Fruit fly (Drosophila melanogaster) whole organism, pupa: ENCODE results near the gene CG17065.
"Not testable (repeated sequence)": the region's sequence is repeated elsewhere in the genome, so short reads cannot be mapped to it uniquely, and the experiment has no call there.

ENCODE experiments used
- CG10348 ChIP-seq: fragments of 200-800 bp; sonication (Bioruptor generic); IDR thresholded peaks from 2 replicates; pipeline ENCODE4 v1.3.6; 2022; ENCODE audit warnings: missing biosample characterization, missing genetic modification characterization
- CG12605 ChIP-seq: fragments of 200-800 bp; sonication (Bioruptor generic); IDR thresholded peaks from 2 replicates; pipeline ENCODE4 v1.3.6; 2022; ENCODE audit warnings: missing biosample characterization, missing genetic modification characterization
- CG13204 ChIP-seq: fragments of 200-800 bp; sonication (Bioruptor generic); optimal IDR thresholded peaks from 2 replicates; lab custom pipeline; 2018; ENCODE audit warnings: missing biosample characterization, mild to moderate bottlenecking, missing genetic modification characterization, moderate library complexity
- CG14655 ChIP-seq: fragments of 200-800 bp; sonication (Bioruptor generic); optimal IDR thresholded peaks from 3 replicates; lab custom pipeline; 2017; ENCODE audit warnings: mild to moderate bottlenecking, missing biosample characterization, missing genetic modification reagents, missing genetic modification characterization
- CG15710 ChIP-seq: fragments of 200-800 bp; sonication (Bioruptor generic); optimal IDR thresholded peaks from 2 replicates; lab custom pipeline; 2018; ENCODE audit warnings: missing biosample characterization, mild to moderate bottlenecking, missing genetic modification characterization, moderate library complexity
- CG17806 ChIP-seq: fragments of 200-800 bp; sonication (Bioruptor generic); optimal IDR thresholded peaks from 2 replicates; lab custom pipeline; 2018; ENCODE audit warnings: missing biosample characterization, mild to moderate bottlenecking, missing genetic modification characterization, moderate library complexity
- CG32121 ChIP-seq: fragments of 200-800 bp; sonication (Bioruptor generic); IDR thresholded peaks from 2 replicates; pipeline ENCODE4 v1.3.6; 2022; ENCODE audit warnings: missing biosample characterization, missing genetic modification characterization
- CG34367 ChIP-seq: fragments of 200-800 bp; sonication (Bioruptor generic); optimal IDR thresholded peaks from 2 replicates; lab custom pipeline; 2018; ENCODE audit warnings: missing biosample characterization, mild to moderate bottlenecking, missing genetic modification characterization
- CG4496 ChIP-seq: fragments of 200-800 bp; sonication (Bioruptor generic); IDR thresholded peaks from 3 replicates; pipeline ENCODE4 v1.3.6; 2022; ENCODE audit warnings: missing biosample characterization, missing genetic modification characterization
- CG8159 ChIP-seq: fragments of 200-800 bp; sonication (Bioruptor generic); optimal IDR thresholded peaks from 3 replicates; lab custom pipeline; 2018; ENCODE audit warnings: missing biosample characterization, mild to moderate bottlenecking, missing genetic modification characterization, moderate library complexity
- CG8301 ChIP-seq: fragments of 200-800 bp; sonication (Bioruptor generic); optimal IDR thresholded peaks from 2 replicates; lab custom pipeline; 2018; ENCODE audit warnings: missing biosample characterization, mild to moderate bottlenecking, missing genetic modification characterization
- CG9948 ChIP-seq: fragments of 200-800 bp; sonication (Bioruptor generic); optimal IDR thresholded peaks from 2 replicates; lab custom pipeline; 2018; ENCODE audit warnings: missing biosample characterization, mild to moderate bottlenecking, missing genetic modification characterization, moderate library complexity
- D1 ChIP-seq: fragments of 200-800 bp; sonication (Bioruptor generic); optimal IDR thresholded peaks from 2 replicates; lab custom pipeline; 2018; ENCODE audit warnings: missing biosample characterization, mild to moderate bottlenecking, missing genetic modification characterization, moderate library complexity
- EcR ChIP-seq: fragments of 200-800 bp; sonication (Bioruptor generic); optimal IDR thresholded peaks from 3 replicates; lab custom pipeline; 2019; ENCODE audit warnings: missing biosample characterization, missing genetic modification characterization, mild to moderate bottlenecking, moderate library complexity, missing genetic modification reagents
- Ets98B ChIP-seq: fragments of 200-800 bp; sonication (Bioruptor generic); IDR thresholded peaks from 2 replicates; pipeline ENCODE4 v1.3.6; 2022; ENCODE audit warnings: missing biosample characterization, missing genetic modification characterization
- Pif1A ChIP-seq: fragments of 200-800 bp; sonication (Bioruptor generic); optimal IDR thresholded peaks from 3 replicates; lab custom pipeline; 2016; ENCODE audit warnings: missing biosample characterization, missing genetic modification characterization
- Pif1B ChIP-seq: fragments of 200-800 bp; sonication (Bioruptor generic); optimal IDR thresholded peaks from 3 replicates; lab custom pipeline; 2016; ENCODE audit warnings: missing biosample characterization, missing genetic modification characterization
- Snoo ChIP-seq: fragments of 200-800 bp; sonication (Bioruptor generic); optimal IDR thresholded peaks from 3 replicates; lab custom pipeline; 2017; ENCODE audit warnings: missing biosample characterization, mild to moderate bottlenecking, missing genetic modification characterization, inconsistent platforms
- fd96Ca ChIP-seq: fragments of 200-800 bp; sonication (Bioruptor generic); IDR thresholded peaks from 3 replicates; pipeline ENCODE4 v1.3.6; 2022; ENCODE audit warnings: missing biosample characterization, missing genetic modification characterization
- gl ChIP-seq: fragments of 200-800 bp; sonication (Bioruptor generic); optimal IDR thresholded peaks from 2 replicates; lab custom pipeline; 2018; ENCODE audit warnings: missing biosample characterization, mild to moderate bottlenecking, missing genetic modification characterization
- rn ChIP-seq: fragments of 200-800 bp; sonication (Bioruptor generic); IDR thresholded peaks from 2 replicates; pipeline ENCODE4 v1.3.6; 2022; ENCODE audit warnings: missing biosample characterization, missing genetic modification characterization

The CG17065 gene

dm6 chrX:20238736-20239607 is 18.0 kb downstream of the CG17065 start:
- TF ChIP-seq Ets98B (GFP tag; lab: Robert Waterston, UW), result no peak
- TF ChIP-seq EcR (GFP tag; lab: Kevin White, UChicago), result peak; percentile 43
- peak; percentile 17 for TF ChIP-seq CG14655 (GFP tag; lab: Kevin White, UChicago)
- TF ChIP-seq, all 21 proteins: peak for 2

- TF ChIP-seq EcR (GFP tag; lab: Kevin White, UChicago) (peak; percentile 50), Pif1A (GFP tag; lab: Kevin White, UChicago) (no peak)
Observed at dm6 chrX:20237914-20238313, 19.1 kb downstream of the CG17065 start.

dm6 chrX:20235794-20236513 is 21.0 kb downstream of the CG17065 start, which contains the start of gene sw:
Gene sw (minus strand): TSS chrX:20236382.
- TF ChIP-seq Ets98B (GFP tag; lab: Robert Waterston, UW), result peak; percentile 33; the same call in 1 of the 2 replicates
- TF ChIP-seq fd96Ca, result peak; percentile 70; the same call in 2 of the 3 replicates
- peak; percentile 30 for TF ChIP-seq CG9948 (tag; lab: Kevin White, UChicago)
- TF ChIP-seq gl (tag; lab: Kevin White, UChicago), result no peak
- TF ChIP-seq rn (GFP tag; lab: Robert Waterston, UW), result no peak
- no peak for TF ChIP-seq CG10348
- TF ChIP-seq CG8159 (tag; lab: Kevin White, UChicago), result peak; percentile 51
- TF ChIP-seq Snoo (tag; lab: Kevin White, UChicago), result peak; percentile 32
- TF ChIP-seq CG15710 (tag; lab: Kevin White, UChicago), result peak; percentile 51
- no peak for TF ChIP-seq D1 (tag; lab: Kevin White, UChicago)
- TF ChIP-seq CG34367 (tag; lab: Kevin White, UChicago), result no peak
- no peak for TF ChIP-seq CG14655 (GFP tag; lab: Kevin White, UChicago)
- TF ChIP-seq CG17806, result peak; percentile 12
- no peak for TF ChIP-seq Pif1B
- TF ChIP-seq EcR (GFP tag; lab: Kevin White, UChicago), result no peak
- peak; percentile 6 for TF ChIP-seq Pif1A (GFP tag; lab: Kevin White, UChicago)
- TF ChIP-seq CG13204, result no peak
- no peak for TF ChIP-seq CG32121 (GFP tag; lab: Robert Waterston, UW)
- peak; percentile 8 for TF ChIP-seq CG8301
- TF ChIP-seq CG4496 (GFP tag; lab: Robert Waterston, UW), result peak; percentile 68; the same call in 2 of the 3 replicates
- no peak for TF ChIP-seq CG12605 (GFP tag; lab: Robert Waterston, UW)

dm6 chrX:20231658-20232057 is 25.3 kb downstream of the CG17065 start:
- TF ChIP-seq CG32121 (GFP tag; lab: Robert Waterston, UW) (no peak), Ets98B (GFP tag; lab: Robert Waterston, UW) (no peak), fd96Ca (no peak), Pif1B (no peak), rn (GFP tag; lab: Robert Waterston, UW) (no peak), CG13204 (no peak), Pif1A (GFP tag; lab: Kevin White, UChicago) (no peak), CG15710 (tag; lab: Kevin White, UChicago) (no peak), CG34367 (tag; lab: Kevin White, UChicago) (no peak), D1 (tag; lab: Kevin White, UChicago) (no peak), CG14655 (GFP tag; lab: Kevin White, UChicago) (no peak)

dm6 chrX:20224920-20225319 is 32.1 kb downstream of the CG17065 start, which contains the start of gene Sdic4:
Gene Sdic4 (minus strand): TSS chrX:20225020.
- TF ChIP-seq D1 (tag; lab: Kevin White, UChicago); fd96Ca; CG12605 (GFP tag; lab: Robert Waterston, UW): not testable (repeated sequence)

- not testable (repeated sequence) for TF ChIP-seq CG4496 (GFP tag; lab: Robert Waterston, UW); CG8301; CG8159 (tag; lab: Kevin White, UChicago)
- TF ChIP-seq, all 21 proteins: peak for 0; not testable (repeated sequence) for 21
Observed at dm6 chrX:20217159-20217558, 39.8 kb downstream of the CG17065 start, which contains the start of gene SdicC. Gene SdicC (minus strand): TSS chrX:20217259.
